Worm (Caenorhabditis elegans): ENCODE data around the gene nsph-3.1.

The nsph-3.1 gene

ce11 chrIV:10936906-10937540 is 12.6 kb upstream of the nsph-3.1 start, which contains the start of gene fic-1 (continued):
- peak; percentile 84 for TF ChIP-seq fkh-8 (tag; optimal IDR thresholded peaks at IDR 0.05)
- no peak for TF ChIP-seq zag-1 (tag; optimal IDR thresholded peaks at IDR 0.05)
- TF ChIP-seq hlh-4 (tag; optimal IDR thresholded peaks at IDR 0.05), result no peak
- no peak for TF ChIP-seq nhr-12 (tag; optimal IDR thresholded peaks at IDR 0.05)
- peak; percentile 60 to 74 for TF ChIP-seq lsy-2 (tag; optimal IDR thresholded peaks at IDR 0.05)
- TF ChIP-seq lin-14 (GFP tag; optimal IDR thresholded peaks at IDR 0.05), result peak; percentile 96
- peak; percentile 14 for TF ChIP-seq lin-13 (GFP tag; optimal IDR thresholded peaks at IDR 0.05)
- peak; percentile 52 for TF ChIP-seq dsc-1 (tag; optimal IDR thresholded peaks at IDR 0.05)
- TF ChIP-seq nhr-19 (GFP tag; conservative IDR thresholded peaks at IDR 0.05), result peak; percentile 46
- TF ChIP-seq isw-1 (GFP tag; IDR thresholded peaks at IDR 0.05), result peak; percentile 51
- TF ChIP-seq unc-86 (tag; optimal IDR thresholded peaks at IDR 0.05), result peak; percentile 44
- TF ChIP-seq zip-4 (GFP tag; optimal IDR thresholded peaks at IDR 0.05), result peak; percentile 6
- peak; percentile 96 for TF ChIP-seq ces-1 (GFP tag; optimal IDR thresholded peaks at IDR 0.05)
- TF ChIP-seq mep-1 (tag; optimal IDR thresholded peaks at IDR 0.05), result peak; percentile 65
- TF ChIP-seq dpl-1 (GFP tag; optimal IDR thresholded peaks at IDR 0.05), result peak in 1 of 3 experiments; percentile 49
- peak; percentile 54 for TF ChIP-seq nhr-237 (tag; optimal IDR thresholded peaks at IDR 0.05)
- peak; percentile 57 for TF ChIP-seq nhr-47 (tag; optimal IDR thresholded peaks at IDR 0.05)
- no peak for TF ChIP-seq ceh-90 (tag; optimal IDR thresholded peaks at IDR 0.05)
- peak in 1 of 2 experiments; percentile 73 for TF ChIP-seq mdl-1 (tag; optimal IDR thresholded peaks at IDR 0.05)
- peak; percentile 46 for TF ChIP-seq xbp-1 (tag; optimal IDR thresholded peaks at IDR 0.05)
- TF ChIP-seq nhr-71 (tag; optimal IDR thresholded peaks at IDR 0.05), result peak; percentile 82
- peak; percentile 63 for TF ChIP-seq tbx-2 (tag; optimal IDR thresholded peaks at IDR 0.05)

DNA sequence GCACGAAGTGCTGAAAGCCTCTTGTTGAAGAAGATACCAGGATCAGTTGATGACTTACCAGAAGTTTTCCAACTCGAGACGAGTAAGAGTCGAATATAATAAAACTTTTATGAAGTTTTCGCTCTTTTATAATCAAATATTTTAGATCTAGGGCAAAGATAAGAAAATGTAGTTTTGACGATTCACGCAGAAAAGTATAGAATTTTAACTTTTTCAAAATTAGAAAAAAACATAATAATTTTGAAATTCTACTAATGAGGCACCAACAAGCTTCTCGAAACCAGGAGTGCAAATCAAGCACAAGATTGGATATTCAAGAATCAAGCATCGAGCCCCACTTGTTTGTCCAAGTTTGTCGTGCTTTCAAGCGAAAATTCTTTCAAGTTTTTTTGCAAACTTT is 813 bp upstream of the nsph-3.1 start, which contains the start of gene Y69E1A.1:
TSS of gene Y69E1A.1 (minus strand) at position 101 of the 400 bp plus-strand sequence.
- TF ChIP-seq grh-1 (GFP tag; IDR thresholded peaks at IDR 0.05), result no peak
- TF ChIP-seq nhr-11 (tag; optimal IDR thresholded peaks at IDR 0.05), result no peak
- TF ChIP-seq nhr-47 (tag; optimal IDR thresholded peaks at IDR 0.05), result no peak
- no peak for TF ChIP-seq nhr-12 (tag; optimal IDR thresholded peaks at IDR 0.05)
- TF ChIP-seq unc-130 (tag; optimal IDR thresholded peaks at IDR 0.05), result no peak
- no peak for TF ChIP-seq pqm-1 (tag; optimal IDR thresholded peaks at IDR 0.05)
- no peak for TF ChIP-seq lin-13 (GFP tag; optimal IDR thresholded peaks at IDR 0.05)
- no peak for TF ChIP-seq aly-2 (tag; optimal IDR thresholded peaks at IDR 0.05)
- no peak for TF ChIP-seq C34B4.2 (tag; optimal IDR thresholded peaks at IDR 0.05)
- no peak for TF ChIP-seq nhr-71 (tag; optimal IDR thresholded peaks at IDR 0.05)
- no peak for TF ChIP-seq egl-13 (tag; optimal IDR thresholded peaks at IDR 0.05)
- no peak for TF ChIP-seq ceh-63 (GFP tag; optimal IDR thresholded peaks at IDR 0.05)
- TF ChIP-seq hpl-2 (GFP tag; optimal IDR thresholded peaks at IDR 0.05), result no peak
- TF ChIP-seq skn-1 (tag; optimal IDR thresholded peaks at IDR 0.05), result no peak
- no peak for TF ChIP-seq elt-2 (tag; optimal IDR thresholded peaks at IDR 0.05)
- TF ChIP-seq lin-14 (GFP tag; optimal IDR thresholded peaks at IDR 0.05), result no peak
- TF ChIP-seq F16B12.6 (tag; optimal IDR thresholded peaks at IDR 0.05), result no peak
- no peak for TF ChIP-seq pax-3 (tag; optimal IDR thresholded peaks at IDR 0.05)

- no peak for TF ChIP-seq efl-1 (optimal IDR thresholded peaks at IDR 0.05)
- TF ChIP-seq efl-1 (GFP tag; optimal IDR thresholded peaks at IDR 0.05 in 1 of 2), result peak in 1 of 2 experiments; percentile 92
- TF ChIP-seq fkh-10 (GFP tag; optimal IDR thresholded peaks at IDR 0.05), result no peak
Observed at ce11 chrIV:10950363-10951214, 979 bp downstream of the nsph-3.1 start.
